Worm (Caenorhabditis elegans) whole organism, early embryonic: Measurements from ENCODE around the gene F41H10.3.

Experiments
- ets-7 ChIP-seq: sonication (generic microtip); optimal IDR thresholded peaks from 2 replicates; lab custom pipeline; 2016; ENCODE audit warnings: missing genotype, missing genetic modification characterization, missing compliant biosample characterization
- tra-4 ChIP-seq: sonication (generic microtip); optimal IDR thresholded peaks from 2 replicates; lab custom pipeline; 2017; ENCODE audit warnings: missing genetic modification characterization, missing compliant biosample characterization

DNA sequence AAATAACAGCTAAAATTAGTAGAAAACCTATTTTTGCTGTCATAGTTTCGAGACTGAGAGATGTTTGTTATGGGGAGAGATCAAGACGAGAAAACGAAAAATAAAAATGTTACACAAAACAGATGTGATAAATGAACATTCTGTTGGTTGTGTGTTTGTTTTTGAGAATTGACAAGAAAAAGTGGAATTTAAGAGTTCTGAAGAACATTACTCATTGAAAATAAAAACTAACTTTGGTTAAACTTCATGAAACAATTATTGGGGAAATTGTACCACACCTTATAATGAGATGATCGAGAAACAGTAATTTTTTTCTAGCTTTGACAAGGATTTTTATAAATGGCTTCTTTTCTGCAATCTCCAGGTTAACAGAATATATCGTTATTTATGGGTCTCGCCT is 16.2 kb upstream of the F41H10.3 start, which contains the start of gene Y4C6B.7:
- TF ChIP-seq tra-4 (tag; lab: Kevin White, UChicago) (no peak), ets-7 (tag; lab: Kevin White, UChicago) (no peak)
